Fruit fly (Drosophila melanogaster): ENCODE measurements around the gene CG32808.

CG32808 gene

DNA sequence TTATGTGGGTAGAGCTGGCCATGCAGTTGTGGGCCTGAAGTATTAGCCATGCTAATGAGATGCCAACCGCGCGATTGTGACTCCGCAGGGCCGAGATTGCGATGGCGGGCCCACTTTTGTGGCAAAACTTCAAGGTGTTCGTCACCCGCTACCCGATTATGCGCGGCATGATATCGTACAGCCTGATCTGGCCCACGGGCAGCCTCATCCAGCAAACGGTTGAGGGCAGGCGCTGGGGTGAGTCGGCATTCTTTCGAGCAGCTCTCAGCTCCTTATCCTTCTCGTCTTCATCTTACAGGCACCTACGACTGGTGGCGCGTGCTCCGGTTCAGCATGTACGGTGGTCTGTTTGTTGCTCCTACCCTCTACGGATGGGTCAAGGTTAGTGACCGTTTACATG lies at the start of gene CG32808:
Gene CG32808, minus strand, starts transcription at position 101 of the 400 bp plus-strand sequence.
- TF ChIP-seq noc (tag; optimal IDR thresholded peaks at IDR 0.05), result no peak

DNA sequence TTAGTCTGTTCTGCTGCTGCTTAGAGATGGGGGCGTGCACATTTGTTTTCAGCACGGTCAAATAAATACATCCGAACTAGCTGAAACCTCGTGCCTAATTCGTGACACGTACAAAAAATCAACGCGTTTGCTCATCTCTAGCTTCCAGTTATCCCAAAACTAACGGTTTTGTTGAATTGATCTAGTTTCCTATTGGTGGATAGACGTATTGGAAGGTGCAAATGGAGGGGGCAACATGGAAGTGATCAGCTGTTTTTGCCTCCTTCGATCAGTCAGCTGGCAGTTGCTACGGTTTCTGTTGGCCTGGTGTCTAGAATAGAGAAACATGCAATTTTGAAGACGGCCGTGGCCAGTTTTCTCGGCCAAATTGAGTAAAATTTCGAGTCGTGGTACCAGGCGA lies 48.0 kb upstream of the CG32808 start:
- no peak for TF ChIP-seq noc (tag; optimal IDR thresholded peaks at IDR 0.05)

DNA sequence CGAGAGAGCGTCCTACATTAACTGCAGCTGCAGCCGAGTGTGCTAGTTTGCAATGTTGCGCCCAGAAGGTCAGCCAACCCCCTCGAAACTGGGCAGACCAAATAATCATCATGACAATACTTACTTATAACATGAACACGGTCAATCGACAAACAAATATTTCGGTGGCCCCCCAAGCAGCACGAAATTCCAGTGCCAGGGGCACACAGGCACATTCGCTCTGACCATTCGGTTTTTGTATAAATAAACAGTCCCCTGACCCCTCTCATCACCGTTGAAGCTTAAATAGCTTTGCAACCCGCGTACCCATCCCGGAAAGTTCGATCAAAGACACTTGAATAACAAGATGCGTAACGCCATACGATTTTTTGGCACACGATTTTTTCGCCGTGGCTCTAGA lies 44.2 kb upstream of the CG32808 start:
- no peak for TF ChIP-seq noc (tag; optimal IDR thresholded peaks at IDR 0.05)

DNA sequence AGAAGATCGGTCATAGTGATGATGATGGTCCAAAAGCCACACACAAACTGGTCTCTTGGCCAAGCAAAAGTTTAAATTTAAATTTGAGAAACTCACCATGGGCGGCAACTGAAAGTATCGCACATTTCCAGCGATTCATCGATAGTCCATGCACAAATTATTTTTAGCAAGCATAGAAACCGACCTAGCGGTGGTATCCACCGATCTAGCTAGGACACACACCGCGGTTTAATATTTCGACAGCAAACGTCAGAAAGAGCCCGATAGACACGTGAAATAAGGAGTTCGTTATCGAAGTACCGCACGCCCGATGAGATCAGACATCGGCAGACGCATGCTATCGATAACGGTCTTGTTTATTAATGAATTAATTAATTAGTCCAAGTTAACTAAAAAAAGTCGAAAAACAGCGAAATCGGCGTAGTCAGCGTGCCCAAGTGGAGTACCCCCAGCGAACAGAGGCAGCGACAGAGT lies 43.2 kb upstream of the CG32808 start, which contains the start of gene CG14795:
Gene CG14795, minus strand, starts transcription at position 51 of the 474 bp plus-strand sequence.
- TF ChIP-seq noc (tag; optimal IDR thresholded peaks at IDR 0.05), result no peak

DNA sequence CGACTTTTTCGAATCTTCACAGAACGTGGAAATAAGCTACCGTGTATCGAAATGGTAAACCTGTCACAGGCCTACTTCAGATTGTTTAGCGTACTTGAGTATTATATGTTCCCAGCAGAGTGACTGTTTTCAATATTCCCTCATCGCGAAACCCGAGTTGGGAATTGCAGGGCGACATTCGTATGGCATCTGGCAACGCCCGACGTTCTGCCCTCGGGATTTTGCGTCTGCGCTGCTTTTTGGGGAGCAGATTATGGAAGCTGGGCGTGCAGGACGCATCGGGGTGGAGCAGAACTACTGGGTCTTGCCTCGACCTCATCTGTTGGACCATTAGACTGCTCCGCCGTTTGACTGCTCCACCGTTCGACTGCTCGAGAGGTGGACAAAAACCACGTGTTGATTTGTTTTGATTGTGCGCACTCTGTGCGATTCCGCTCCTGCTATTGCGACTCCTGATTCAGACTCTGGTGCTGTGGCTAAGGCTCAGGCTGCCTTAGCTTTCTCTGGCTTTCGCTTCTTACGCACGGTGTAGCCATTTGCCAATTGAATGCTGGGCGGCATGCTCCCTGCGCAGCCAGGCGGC lies 38.7 kb upstream of the CG32808 start:
- TF ChIP-seq noc (tag; optimal IDR thresholded peaks at IDR 0.05), result no peak

DNA sequence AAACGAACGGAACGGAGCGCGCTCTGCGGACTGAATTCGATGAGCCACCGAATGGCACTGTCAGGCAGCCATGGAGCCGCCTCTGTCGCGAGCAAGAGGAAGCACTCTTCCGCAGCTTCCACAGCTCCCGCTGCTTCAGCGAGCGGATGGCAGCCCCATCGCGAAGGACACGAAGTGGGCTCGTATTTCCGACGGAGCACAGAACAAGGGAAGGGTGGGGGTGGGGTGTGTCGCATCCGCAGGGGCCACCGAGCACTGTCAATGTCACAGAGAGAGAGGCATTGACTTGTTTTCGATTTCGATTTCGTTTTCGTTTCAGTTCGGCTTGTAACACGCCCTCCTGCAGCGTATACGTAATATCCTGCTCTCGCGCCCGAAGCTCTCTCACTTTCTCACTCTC lies 38.1 kb upstream of the CG32808 start, which contains the start of gene Nmdar2:
Gene Nmdar2, minus strand, starts transcription at position 59 of the 400 bp plus-strand sequence.
- no peak for TF ChIP-seq noc (tag; optimal IDR thresholded peaks at IDR 0.05)

DNA sequence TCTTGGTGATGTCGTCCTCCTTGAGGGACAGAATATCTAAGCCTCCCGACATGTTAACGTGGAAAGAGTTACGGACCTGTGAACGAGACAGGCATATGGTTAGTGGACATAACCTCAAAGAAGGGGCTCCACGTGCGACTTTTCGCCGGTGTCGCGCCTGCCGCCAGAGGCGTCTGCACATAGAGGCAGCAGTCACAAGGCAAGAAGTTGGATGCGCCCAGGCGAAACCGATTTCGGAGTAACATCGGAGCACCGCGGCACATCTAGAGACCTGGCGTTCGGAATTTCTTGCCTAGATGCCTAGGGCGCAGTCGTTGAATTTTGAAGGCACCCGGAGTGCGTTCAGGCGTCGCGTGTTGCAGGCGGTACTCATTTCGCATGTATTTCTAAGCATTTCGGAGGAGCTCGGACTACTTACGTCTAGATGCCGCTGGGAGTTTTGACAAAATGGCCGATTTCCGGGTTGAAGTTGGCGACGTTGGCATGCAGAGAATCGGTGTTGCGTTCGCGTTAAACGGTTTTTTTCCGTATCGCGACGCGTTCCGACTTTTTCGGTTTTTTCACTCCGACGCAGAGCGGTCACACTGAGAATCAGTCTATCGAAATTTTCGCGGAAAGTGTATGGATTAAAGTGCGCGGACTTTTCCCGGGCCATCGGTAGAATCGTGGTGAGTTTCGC lies 13.4 kb upstream of the CG32808 start, which contains the start of the genes sta and inc:
Gene sta, minus strand, starts transcription at position 574 of the 679 bp plus-strand sequence.
Gene inc, plus strand, starts transcription at position 640 of the 679 bp plus-strand sequence.
- peak; percentile 59 for TF ChIP-seq noc (tag; optimal IDR thresholded peaks at IDR 0.05)

DNA sequence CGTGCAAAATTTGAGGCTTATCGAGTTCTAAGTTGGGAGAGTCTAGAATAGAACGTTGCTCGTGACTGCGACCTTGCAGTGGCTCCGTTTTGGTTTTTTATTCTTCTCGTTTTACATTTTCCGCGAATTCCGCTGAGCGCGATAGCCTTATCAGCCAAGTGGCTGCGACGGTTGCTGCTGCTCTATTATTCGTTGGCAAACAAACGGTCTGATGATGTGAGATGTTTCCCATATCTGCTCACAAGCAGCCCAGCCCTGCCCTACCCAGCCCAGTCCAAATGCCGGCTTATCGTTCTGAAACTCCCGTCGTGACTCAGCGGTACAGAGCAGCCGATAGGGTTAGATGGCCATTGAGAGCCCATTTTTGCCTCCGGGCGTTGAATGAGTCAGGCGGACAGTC lies 10.8 kb upstream of the CG32808 start:
- no peak for TF ChIP-seq noc (tag; optimal IDR thresholded peaks at IDR 0.05)

DNA sequence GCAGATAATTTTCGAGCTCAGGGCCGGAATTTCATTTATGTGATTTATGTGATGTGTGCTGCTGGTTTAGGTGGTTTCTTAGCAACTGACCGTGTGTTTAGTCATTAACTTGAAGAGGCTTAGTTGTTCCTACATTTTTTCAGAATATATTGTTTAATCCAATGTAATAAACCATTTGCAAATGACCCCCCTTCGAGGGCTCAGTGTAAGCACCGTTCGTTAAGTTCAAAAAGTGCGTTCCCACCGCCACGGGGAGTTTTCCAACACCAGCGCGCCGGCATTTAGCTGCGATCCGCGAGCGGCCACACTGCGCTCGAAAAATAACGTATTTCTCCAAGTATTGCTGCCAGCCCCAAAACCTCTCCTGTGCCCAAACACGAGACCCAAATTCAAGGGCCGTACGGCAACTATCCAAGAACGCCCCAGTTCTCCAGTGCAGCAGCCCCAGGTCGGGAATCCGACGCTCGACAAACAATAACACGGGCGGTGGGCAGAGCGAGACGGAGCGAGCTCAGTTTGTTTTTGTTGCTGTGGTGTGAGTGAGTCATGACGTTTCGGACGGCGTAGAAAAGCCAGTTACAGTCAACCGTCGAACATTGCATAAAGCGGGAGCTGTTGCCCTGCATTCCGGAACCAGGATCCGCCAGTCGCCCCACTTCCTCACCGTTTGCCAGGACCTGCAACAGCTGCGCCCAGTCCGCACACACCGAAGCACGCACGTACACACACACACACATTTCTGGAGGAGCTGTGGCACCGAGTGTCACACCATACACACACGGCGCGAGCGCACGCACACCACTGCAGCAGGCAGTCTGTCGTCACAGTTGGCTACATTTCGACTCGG lies 8.9 kb upstream of the CG32808 start, which contains the start of gene rush:
Gene rush, plus strand, starts transcription at position 277 of the 847 bp plus-strand sequence.
- TF ChIP-seq noc (tag; optimal IDR thresholded peaks at IDR 0.05), result no peak

DNA sequence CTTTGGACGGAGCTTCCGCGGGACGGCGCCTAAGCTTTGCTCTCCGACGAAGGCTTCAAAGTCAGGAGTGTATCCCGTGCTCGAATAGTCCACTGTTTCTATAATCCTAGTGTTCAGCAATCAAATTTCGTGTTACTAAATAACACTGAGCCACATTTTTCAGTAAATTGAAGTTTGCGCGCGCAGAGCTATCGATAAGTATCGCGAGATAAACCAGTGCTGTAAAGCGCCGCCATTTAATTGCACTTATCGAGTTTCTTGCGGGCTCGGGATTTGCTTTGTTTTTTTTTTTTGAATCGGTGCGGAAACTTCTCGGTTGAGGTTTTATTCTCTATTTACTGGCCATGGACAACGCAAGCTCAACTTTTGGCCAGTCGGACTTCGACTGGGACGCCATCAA lies 7.2 kb upstream of the CG32808 start, which contains the start of the genes Rab27 and mei-38:
Gene Rab27, minus strand, starts transcription at position 127 of the 400 bp plus-strand sequence.
Gene mei-38, plus strand, starts transcription at position 216 of the 400 bp plus-strand sequence.
- no peak for TF ChIP-seq noc (tag; optimal IDR thresholded peaks at IDR 0.05)

DNA sequence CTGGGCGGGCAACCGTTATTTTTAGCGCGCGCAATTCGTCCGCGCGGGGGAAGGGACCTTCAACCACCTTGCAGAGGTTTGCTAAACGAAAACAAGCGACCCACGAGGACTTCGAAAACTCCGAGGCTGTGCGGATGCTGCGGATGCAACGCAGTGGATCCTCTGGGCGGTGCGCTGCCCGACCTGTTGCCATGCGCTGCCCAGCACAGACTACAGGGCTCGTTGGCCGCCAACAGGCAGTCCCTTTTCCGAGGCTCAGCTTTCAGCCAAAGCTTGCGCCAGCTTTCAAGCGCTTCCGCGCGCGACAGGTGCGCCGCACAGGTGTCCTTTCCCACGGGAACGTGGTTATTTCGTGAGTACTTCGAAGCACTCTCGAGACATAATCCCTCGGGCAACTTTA lies 6.8 kb upstream of the CG32808 start:
- no peak for TF ChIP-seq noc (tag; optimal IDR thresholded peaks at IDR 0.05)

DNA sequence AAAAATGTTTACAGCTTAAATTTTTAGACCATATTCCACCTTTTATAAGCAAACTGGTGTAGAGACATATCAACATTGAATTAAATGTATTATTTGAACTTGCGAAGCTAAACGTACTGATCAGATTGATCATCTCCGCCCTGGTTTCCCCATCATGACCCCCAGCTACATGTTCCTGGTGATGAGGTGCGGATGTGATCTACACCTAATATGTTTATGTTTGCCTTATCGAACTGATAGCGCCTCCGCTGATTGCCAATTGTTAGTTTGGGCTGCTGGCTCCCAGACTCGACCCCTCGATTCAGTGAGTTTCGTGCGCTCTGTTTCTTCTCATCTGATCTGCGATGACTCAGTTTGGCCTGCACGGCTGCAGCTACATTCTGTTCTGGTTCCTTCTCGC lies 2.6 kb upstream of the CG32808 start, which contains the start of gene CG14780:
Gene CG14780, plus strand, starts transcription at position 301 of the 400 bp plus-strand sequence.
- no peak for TF ChIP-seq noc (tag; optimal IDR thresholded peaks at IDR 0.05)

DNA sequence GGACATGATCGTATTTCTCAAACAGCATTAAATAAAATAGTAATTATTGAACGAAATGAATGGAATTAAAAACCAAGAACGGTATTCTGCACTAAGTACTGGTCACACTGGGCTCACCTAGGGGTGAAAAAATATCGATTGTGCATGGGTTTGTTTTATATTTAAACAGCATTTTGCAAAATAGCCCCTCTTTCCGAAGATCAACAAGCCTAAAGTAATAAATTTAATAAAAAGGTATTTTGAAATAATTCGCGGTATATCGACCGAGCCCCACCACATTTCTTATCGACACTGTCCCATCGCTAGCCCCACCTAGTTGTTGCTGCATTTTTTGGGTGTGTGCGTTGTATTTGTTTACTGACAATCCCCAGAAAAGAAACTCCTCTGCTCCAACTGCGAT lies 945 bp upstream of the CG32808 start, which contains the start of gene pck:
Gene pck, plus strand, starts transcription at position 105 of the 400 bp plus-strand sequence.
- TF ChIP-seq noc (tag; optimal IDR thresholded peaks at IDR 0.05), result peak; percentile 47

DNA sequence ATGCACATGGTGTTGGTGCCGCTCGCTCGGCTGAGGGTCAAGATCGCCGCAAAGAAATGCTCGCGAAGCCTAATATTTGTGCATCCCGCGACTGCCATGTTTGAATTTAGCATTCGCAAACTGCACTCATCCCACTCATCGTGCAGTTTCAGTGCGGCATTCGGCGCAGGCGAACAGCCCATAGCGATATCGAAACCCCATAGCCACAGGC lies 2.3 kb downstream of the CG32808 start, which contains the start of gene CG14778:
Gene CG14778, plus strand, starts transcription at position 112 of the 211 bp plus-strand sequence.
- no peak for TF ChIP-seq noc (tag; optimal IDR thresholded peaks at IDR 0.05)

DNA sequence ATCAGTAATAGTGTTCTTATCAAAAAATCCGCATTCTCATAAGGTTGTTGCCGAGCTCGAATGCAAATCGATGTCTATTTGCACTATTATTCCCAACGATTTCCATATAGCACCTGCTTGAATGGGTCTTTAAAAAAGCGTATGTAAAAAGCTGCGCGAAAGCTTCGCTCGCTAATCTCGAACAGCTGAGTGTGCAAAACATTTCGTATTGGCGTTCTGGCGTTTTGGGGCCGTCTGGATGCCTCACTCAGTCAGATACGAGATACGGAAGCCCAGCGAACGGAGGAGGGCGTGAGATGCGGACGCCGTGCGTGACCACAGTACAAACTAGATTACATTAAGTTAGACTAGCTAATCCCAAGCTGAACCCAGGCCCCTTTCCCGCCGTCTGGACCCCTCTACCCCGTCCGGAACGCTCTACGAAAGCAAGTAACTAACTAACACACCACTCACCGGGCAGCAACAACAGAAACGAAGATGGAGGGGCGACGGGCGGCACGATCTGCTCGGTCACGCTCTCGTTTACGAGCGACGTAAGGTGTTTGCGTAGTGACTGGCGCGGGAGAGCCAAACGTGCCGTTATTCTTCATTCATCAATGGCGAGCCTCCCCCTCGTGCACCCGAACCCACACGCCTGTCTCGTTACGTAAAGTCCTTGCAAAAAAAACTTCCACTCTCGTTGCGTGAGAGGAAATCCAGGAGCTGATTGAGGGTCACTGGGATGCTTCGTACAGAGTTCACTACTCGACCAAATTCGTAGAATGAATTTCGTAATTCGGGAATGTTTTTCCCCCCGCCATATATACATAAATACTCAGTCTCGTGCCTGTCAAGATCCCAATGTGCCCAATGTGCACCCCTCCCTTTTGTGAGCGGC lies 2.9 kb downstream of the CG32808 start:
- peak; percentile 22 for TF ChIP-seq noc (tag; optimal IDR thresholded peaks at IDR 0.05)

Data from whole organism, larva.